3 fruit fly cellular contexts compared by ENCODE assay signal in genomic region chr3R:23217142-23217771, dm6.
TF ChIP-seq lines count a peak whose summit lies in the region.

No protein-coding gene starts in this region.

- no peak for TF ChIP-seq CTCF in whole organism, embryonic (GFP tag; optimal IDR thresholded peaks at IDR 0.05; lab: Kevin White, UChicago)

TF ChIP-seq in whole organism, adult, 20 proteins besides CTCF, POLR2A, EP300 and RAD21:
- TF ChIP-seq kay (GFP tag; lab: Kevin White, UChicago; ENCODE audit: borderline replicate concordance) (peak; percentile 54), ovo (GFP tag; optimal IDR thresholded peaks at IDR 0.05; lab: Kevin White, UChicago) (no peak), CG7045 (GFP tag; optimal IDR thresholded peaks at IDR 0.05; lab: Kevin White, UChicago) (no peak), CG33017 (tag; optimal IDR thresholded peaks at IDR 0.05; lab: Kevin White, UChicago) (peak; percentile 3), toe (GFP tag; optimal IDR thresholded peaks at IDR 0.05; lab: Kevin White, UChicago) (no peak), Crg-1 (GFP tag; optimal IDR thresholded peaks at IDR 0.05; lab: Kevin White, UChicago) (no peak), pad (GFP tag; optimal IDR thresholded peaks at IDR 0.05; lab: Kevin White, UChicago) (no peak), tj (GFP tag; optimal IDR thresholded peaks at IDR 0.05; lab: Kevin White, UChicago) (no peak), Clk (GFP tag; optimal IDR thresholded peaks at IDR 0.05; lab: Kevin White, UChicago) (no peak), cic (GFP tag; optimal IDR thresholded peaks at IDR 0.05; lab: Kevin White, UChicago) (peak; percentile 54)

TF ChIP-seq in whole organism, embryonic, 481 proteins besides CTCF, POLR2A, EP300 and RAD21:
- TF ChIP-seq sens (GFP tag; lab: Kevin White, UChicago) (peak; percentile 5), exex (tag; optimal IDR thresholded peaks at IDR 0.05; lab: Kevin White, UChicago) (peak; percentile 91), Rx (GFP tag; IDR thresholded peaks at IDR 0.05; lab: Robert Waterston, UW) (no peak), ewg (GFP tag; optimal IDR thresholded peaks at IDR 0.05; lab: Kevin White, UChicago) (no peak), tgo (GFP tag; IDR thresholded peaks at IDR 0.05; lab: Robert Waterston, UW) (no peak), mirr (GFP tag; optimal IDR thresholded peaks at IDR 0.05; lab: Kevin White, UChicago) (peak; percentile 3), az2 (GFP tag; optimal IDR thresholded peaks at IDR 0.05; lab: Kevin White, UChicago) (no peak), sug (tag; optimal IDR thresholded peaks at IDR 0.05; lab: Kevin White, UChicago) (peak; percentile 65), CG34376 (GFP tag; optimal IDR thresholded peaks at IDR 0.05; lab: Kevin White, UChicago) (peak; percentile 24), Pdp1 (GFP tag; optimal IDR thresholded peaks at IDR 0.05; lab: Kevin White, UChicago) (peak in 1 of 2 experiments; percentile 9), grn (GFP tag; optimal IDR thresholded peaks at IDR 0.05; lab: Kevin White, UChicago) (peak; percentile 91), CoRest (tag; optimal IDR thresholded peaks at IDR 0.05; lab: Kevin White, UChicago) (no peak)

TF ChIP-seq in whole organism, prepupa, 60 proteins besides CTCF, POLR2A, EP300 and RAD21:
- TF ChIP-seq vri (GFP tag; optimal IDR thresholded peaks at IDR 0.05; lab: Kevin White, UChicago) = peak; percentile 40
- TF ChIP-seq achi (GFP tag; optimal IDR thresholded peaks at IDR 0.05; lab: Kevin White, UChicago) = no peak
- TF ChIP-seq eg (GFP tag; IDR thresholded peaks at IDR 0.05; lab: Robert Waterston, UW) = 0 out of 3 replicates have a peak, but pooled peaks have one; percentile 41
- no peak for TF ChIP-seq CG3032 (tag; optimal IDR thresholded peaks at IDR 0.05; lab: Kevin White, UChicago)
- no peak for TF ChIP-seq CG3919 (GFP tag; optimal IDR thresholded peaks at IDR 0.05; lab: Kevin White, UChicago)
- no peak for TF ChIP-seq Sox102F (GFP tag; optimal IDR thresholded peaks at IDR 0.05; lab: Kevin White, UChicago)
- no peak for TF ChIP-seq CG6808 (GFP tag; optimal IDR thresholded peaks at IDR 0.05; lab: Kevin White, UChicago)
- no peak for TF ChIP-seq CG4318 (GFP tag; optimal IDR thresholded peaks at IDR 0.05; lab: Kevin White, UChicago)
- TF ChIP-seq Hr38 (GFP tag; optimal IDR thresholded peaks at IDR 0.05; lab: Kevin White, UChicago) = no peak
- no peak for TF ChIP-seq CG1621 (tag; optimal IDR thresholded peaks at IDR 0.05; lab: Kevin White, UChicago)
- no peak for TF ChIP-seq Blimp-1 (GFP tag; optimal IDR thresholded peaks at IDR 0.05; lab: Kevin White, UChicago)
- TF ChIP-seq acj6 (GFP tag; optimal IDR thresholded peaks at IDR 0.05; lab: Kevin White, UChicago) = no peak
- TF ChIP-seq fkh (GFP tag; optimal IDR thresholded peaks at IDR 0.05; lab: Kevin White, UChicago) = peak; percentile 9
- TF ChIP-seq Eip75B (GFP tag; optimal IDR thresholded peaks at IDR 0.05; lab: Kevin White, UChicago) = no peak
